Fruit fly (Drosophila melanogaster) whole organism, prepupa: Measurements from ENCODE around the gene CG17221.

Source experiments
- Blimp-1 ChIP-seq: fragments of 200-800 bp; sonication (Bioruptor generic); optimal IDR thresholded peaks from 3 replicates; lab custom pipeline; 2017; ENCODE audit warnings: missing biosample characterization, missing genetic modification characterization, mild to moderate bottlenecking, moderate library complexity, missing genetic modification reagents
- CG10631 ChIP-seq: fragments of 200-800 bp; sonication (Bioruptor generic); optimal IDR thresholded peaks from 2 replicates; lab custom pipeline; 2016; ENCODE audit warnings: missing biosample characterization, missing genetic modification characterization
- CG11762 ChIP-seq: fragments of 200-800 bp; sonication (Bioruptor generic); optimal IDR thresholded peaks from 3 replicates; lab custom pipeline; 2016; ENCODE audit warnings: missing biosample characterization, missing genetic modification characterization; ENCODE audit not compliant: insufficient read depth
- CG11902 ChIP-seq: fragments of 200-800 bp; sonication (Bioruptor generic); optimal IDR thresholded peaks from 3 replicates; lab custom pipeline; 2016; ENCODE audit warnings: missing biosample characterization, missing genetic modification characterization
- CG15336 ChIP-seq: fragments of 200-800 bp; sonication (Bioruptor generic); IDR thresholded peaks from 2 replicates; pipeline ENCODE4 v1.3.6; 2022; ENCODE audit warnings: missing biosample characterization, missing genetic modification characterization
- CG1621 ChIP-seq: fragments of 200-800 bp; sonication (Bioruptor generic); optimal IDR thresholded peaks from 3 replicates; lab custom pipeline; 2018; ENCODE audit warnings: missing biosample characterization, mild to moderate bottlenecking, missing genetic modification characterization
- CG16779 ChIP-seq: fragments of 200-800 bp; sonication (Bioruptor generic); optimal IDR thresholded peaks from 3 replicates; lab custom pipeline; 2017; ENCODE audit warnings: missing biosample characterization, mild to moderate bottlenecking, missing genetic modification characterization
- CG3032 ChIP-seq: fragments of 200-800 bp; optimal IDR thresholded peaks from 2 replicates; lab custom pipeline; 2019; ENCODE audit warnings: missing biosample characterization, mild to moderate bottlenecking, missing genetic modification characterization, moderate library complexity
- CG31627 ChIP-seq: fragments of 200-800 bp; sonication (Bioruptor generic); optimal IDR thresholded peaks from 3 replicates; lab custom pipeline; 2016; ENCODE audit warnings: missing biosample characterization, missing genetic modification characterization
- CG32006 ChIP-seq: fragments of 200-800 bp; sonication (Bioruptor generic); optimal IDR thresholded peaks from 3 replicates; lab custom pipeline; 2017; ENCODE audit warnings: missing biosample characterization, mild to moderate bottlenecking, missing genetic modification characterization
- CG34406 ChIP-seq: fragments of 200-800 bp; sonication (Bioruptor generic); optimal IDR thresholded peaks from 3 replicates; lab custom pipeline; 2016; ENCODE audit warnings: missing biosample characterization, missing genetic modification characterization
- CG3919 ChIP-seq: fragments of 200-800 bp; sonication (Bioruptor generic); optimal IDR thresholded peaks from 3 replicates; lab custom pipeline; 2016; ENCODE audit warnings: missing biosample characterization, missing genetic modification characterization
- CG6163 ChIP-seq: fragments of 200-800 bp; sonication (Bioruptor generic); IDR thresholded peaks from 3 replicates; pipeline ENCODE4 v1.3.6; 2022; ENCODE audit warnings: missing biosample characterization, missing genetic modification characterization
- CG6276 ChIP-seq: fragments of 200-800 bp; sonication (Bioruptor generic); optimal IDR thresholded peaks from 2 replicates; lab custom pipeline; 2017; ENCODE audit warnings: missing biosample characterization, mild to moderate bottlenecking, missing genetic modification characterization
- CG6792 ChIP-seq: fragments of 200-800 bp; sonication (Bioruptor generic); optimal IDR thresholded peaks from 3 replicates; lab custom pipeline; 2016; ENCODE audit warnings: missing biosample characterization, missing genetic modification characterization
- CG6808 ChIP-seq: fragments of 200-800 bp; sonication (Bioruptor generic); optimal IDR thresholded peaks from 3 replicates; lab custom pipeline; 2017; ENCODE audit warnings: missing biosample characterization, missing genetic modification characterization, mild to moderate bottlenecking, moderate library complexity, missing genetic modification reagents
- CG8119 ChIP-seq: fragments of 200-800 bp; sonication (Bioruptor generic); IDR thresholded peaks from 3 replicates; pipeline ENCODE4 v1.3.6; 2022; ENCODE audit warnings: missing biosample characterization, missing genetic modification characterization
- CG8632 ChIP-seq: fragments of 200-800 bp; sonication (Bioruptor generic); optimal IDR thresholded peaks from 3 replicates; lab custom pipeline; 2016; ENCODE audit warnings: missing biosample characterization, missing genetic modification characterization
- CG9139 ChIP-seq: fragments of 200-800 bp; sonication (Bioruptor generic); optimal IDR thresholded peaks from 3 replicates; lab custom pipeline; 2017; ENCODE audit warnings: missing biosample characterization, mild to moderate bottlenecking, missing genetic modification characterization
- Eip75B ChIP-seq: fragments of 200-800 bp; sonication (Bioruptor generic); optimal IDR thresholded peaks from 3 replicates; lab custom pipeline; 2016; ENCODE audit warnings: missing biosample characterization, missing genetic modification characterization
- Eip78C ChIP-seq: fragments of 200-800 bp; sonication (Bioruptor generic); peaks from one replicate; lab custom pipeline; 2016; ENCODE audit warnings: missing biosample characterization, missing genetic modification characterization
- Ets21C ChIP-seq: fragments of 200-800 bp; sonication (Bioruptor generic); optimal IDR thresholded peaks from 3 replicates; lab custom pipeline; 2016; ENCODE audit warnings: missing biosample characterization, missing genetic modification characterization
- Ets96B ChIP-seq: fragments of 200-800 bp; optimal IDR thresholded peaks from 2 replicates; lab custom pipeline; 2019; ENCODE audit warnings: missing biosample characterization, mild to moderate bottlenecking, missing genetic modification characterization, moderate library complexity
- Gug ChIP-seq: fragments of 200-800 bp; sonication (Bioruptor generic); IDR thresholded peaks from 2 replicates; pipeline ENCODE4 v1.3.6; 2022; ENCODE audit warnings: missing biosample characterization, missing genetic modification characterization
- Hr39 ChIP-seq: fragments of 200-800 bp; sonication (Bioruptor generic); optimal IDR thresholded peaks from 2 replicates; lab custom pipeline; 2016; ENCODE audit warnings: missing biosample characterization, missing genetic modification characterization
- Lpt ChIP-seq: fragments of 200-800 bp; sonication (Bioruptor generic); optimal IDR thresholded peaks from 3 replicates; lab custom pipeline; 2016; ENCODE audit warnings: missing biosample characterization, missing genetic modification characterization
- Met ChIP-seq: fragments of 200-800 bp; sonication (Bioruptor generic); optimal IDR thresholded peaks from 3 replicates; lab custom pipeline; 2016; ENCODE audit warnings: missing biosample characterization, missing genetic modification characterization
- Smox ChIP-seq: fragments of 200-800 bp; sonication (Bioruptor generic); optimal IDR thresholded peaks from 3 replicates; lab custom pipeline; 2016; ENCODE audit warnings: missing biosample characterization, missing genetic modification characterization
- Sox102F ChIP-seq: fragments of 200-800 bp; sonication (Bioruptor generic); optimal IDR thresholded peaks from 2 replicates; lab custom pipeline; 2016; ENCODE audit warnings: missing biosample characterization, mild to moderate bottlenecking, missing genetic modification characterization
- Sox14 ChIP-seq: fragments of 200-800 bp; sonication (Bioruptor generic); optimal IDR thresholded peaks from 3 replicates; lab custom pipeline; 2016; ENCODE audit warnings: missing biosample characterization, missing genetic modification characterization
- Sox15 ChIP-seq: fragments of 200-800 bp; sonication (Bioruptor generic); optimal IDR thresholded peaks from 3 replicates; lab custom pipeline; 2016; ENCODE audit warnings: missing biosample characterization, missing genetic modification characterization
- acj6 ChIP-seq: fragments of 200-800 bp; sonication (Bioruptor generic); optimal IDR thresholded peaks from 3 replicates; lab custom pipeline; 2016; ENCODE audit warnings: missing biosample characterization, missing genetic modification characterization
- cyc ChIP-seq: fragments of 200-800 bp; sonication (Bioruptor generic); optimal IDR thresholded peaks from 3 replicates; lab custom pipeline; 2016; ENCODE audit warnings: missing biosample characterization, missing genetic modification characterization
- dac ChIP-seq: fragments of 200-800 bp; sonication (Bioruptor generic); optimal IDR thresholded peaks from 2 replicates; lab custom pipeline; 2017; ENCODE audit warnings: missing biosample characterization, mild to moderate bottlenecking, missing genetic modification characterization
- dsx ChIP-seq: fragments of 200-800 bp; optimal IDR thresholded peaks from 3 replicates; lab custom pipeline; 2019; ENCODE audit warnings: missing biosample characterization, mild to moderate bottlenecking, missing genetic modification characterization, moderate library complexity; ENCODE audit not compliant: poor library complexity, severe bottlenecking
- eg ChIP-seq: fragments of 200-800 bp; sonication (Bioruptor generic); IDR thresholded peaks from 3 replicates; pipeline ENCODE4 v1.3.6; 2022; ENCODE audit warnings: missing biosample characterization, missing genetic modification characterization
- fd59A ChIP-seq: fragments of 200-800 bp; sonication (Bioruptor generic); optimal IDR thresholded peaks from 2 replicates; lab custom pipeline; 2017; ENCODE audit warnings: missing biosample characterization, mild to moderate bottlenecking, missing genetic modification characterization, missing genetic modification reagents
- fd85E ChIP-seq: fragments of 200-800 bp; sonication (Bioruptor generic); optimal IDR thresholded peaks from 3 replicates; lab custom pipeline; 2016; ENCODE audit warnings: missing biosample characterization, missing genetic modification characterization
- fkh ChIP-seq: fragments of 200-800 bp; sonication (Bioruptor generic); optimal IDR thresholded peaks from 3 replicates; lab custom pipeline; 2017; ENCODE audit warnings: missing biosample characterization, mild to moderate bottlenecking, missing genetic modification characterization, moderate library complexity
- lz ChIP-seq: fragments of 200-800 bp; sonication (Bioruptor generic); optimal IDR thresholded peaks from 3 replicates; lab custom pipeline; 2016; ENCODE audit warnings: missing biosample characterization, missing genetic modification characterization
- net ChIP-seq: fragments of 200-800 bp; sonication (Bioruptor generic); optimal IDR thresholded peaks from 3 replicates; lab custom pipeline; 2016; ENCODE audit warnings: missing biosample characterization, missing genetic modification characterization
- pdm3 ChIP-seq: fragments of 200-800 bp; sonication (Bioruptor generic); optimal IDR thresholded peaks from 3 replicates; lab custom pipeline; 2016; ENCODE audit warnings: missing biosample characterization, missing genetic modification characterization
- ss ChIP-seq, 2 experiments: fragments of 200-800 bp; sonication (Bioruptor generic); optimal IDR thresholded peaks; 2 replicates in 1 of 2; 3 replicates in 1 of 2; lab custom pipeline; 2017 to 2018; ENCODE audit warnings: mild to moderate bottlenecking in 2 of 2, missing biosample characterization in 2 of 2, missing genetic modification characterization in 2 of 2, moderate library complexity in 1 of 2
- svp ChIP-seq: fragments of 200-800 bp; sonication (Bioruptor generic); peaks from one replicate; lab custom pipeline; 2016; ENCODE audit warnings: missing biosample characterization, missing genetic modification characterization
- topi ChIP-seq: fragments of 200-800 bp; sonication (Bioruptor generic); optimal IDR thresholded peaks from 3 replicates; lab custom pipeline; 2016; ENCODE audit warnings: missing biosample characterization, missing genetic modification characterization
- vri ChIP-seq: fragments of 200-800 bp; sonication (Bioruptor generic); optimal IDR thresholded peaks from 3 replicates; lab custom pipeline; 2016; ENCODE audit warnings: missing biosample characterization, mild to moderate bottlenecking, missing genetic modification characterization

The CG17221 gene

DNA sequence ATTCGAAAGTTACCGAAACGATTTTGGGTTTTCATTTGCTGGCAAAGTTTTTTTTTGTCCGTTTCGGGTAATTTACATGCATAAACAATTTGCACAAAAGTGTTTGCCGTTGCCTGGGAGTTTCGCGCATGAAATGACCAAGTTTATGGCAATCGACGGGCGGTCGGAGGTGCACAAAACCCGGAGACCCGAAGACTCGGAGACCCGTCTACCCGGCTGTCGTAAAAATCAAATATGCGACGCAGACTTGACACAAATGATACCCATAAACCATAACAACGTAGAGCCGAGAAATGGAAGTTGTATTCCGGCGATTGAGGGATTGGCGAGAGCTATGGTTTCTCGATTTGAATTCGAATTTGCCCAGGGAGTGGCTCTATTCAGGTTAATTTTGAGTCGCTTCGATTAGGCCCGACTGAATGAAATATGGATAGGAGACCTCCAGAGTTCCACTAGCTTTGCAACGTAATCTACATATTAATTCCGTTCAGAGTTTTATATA is 32.8 kb upstream of the CG17221 start:
- TF ChIP-seq CG6276 = no peak
- TF ChIP-seq svp = no peak
- no peak for TF ChIP-seq CG9139 (GFP tag; lab: Kevin White, UChicago)
- TF ChIP-seq Ets21C (GFP tag; lab: Kevin White, UChicago) = no peak
- no peak for TF ChIP-seq dac (GFP tag; lab: Kevin White, UChicago)
- TF ChIP-seq Gug (GFP tag; lab: Robert Waterston, UW) = no peak
- TF ChIP-seq CG11762 (GFP tag; lab: Kevin White, UChicago) = no peak
- no peak for TF ChIP-seq Met

DNA sequence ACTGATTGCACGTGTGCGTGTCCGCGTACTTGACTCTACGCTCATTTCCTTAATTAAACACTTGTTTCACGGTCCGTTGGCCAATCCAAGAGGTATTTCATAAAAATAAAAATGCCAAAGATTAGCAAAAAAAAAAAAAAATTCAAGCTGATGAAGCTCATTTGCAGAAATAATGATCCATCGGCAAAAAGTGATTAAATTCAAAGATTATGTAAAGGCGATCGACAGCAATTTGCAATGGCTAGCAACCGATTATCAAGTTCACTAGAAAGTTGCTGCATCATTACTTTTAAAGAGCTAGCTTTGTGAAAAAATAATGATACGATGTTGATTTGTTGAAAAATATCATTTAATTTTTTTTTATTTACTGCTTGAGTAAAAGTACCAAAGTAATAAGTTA is 30.3 kb upstream of the CG17221 start:
- TF ChIP-seq Eip75B = no peak
- no peak for TF ChIP-seq dsx (GFP tag; lab: Kevin White, UChicago)

DNA sequence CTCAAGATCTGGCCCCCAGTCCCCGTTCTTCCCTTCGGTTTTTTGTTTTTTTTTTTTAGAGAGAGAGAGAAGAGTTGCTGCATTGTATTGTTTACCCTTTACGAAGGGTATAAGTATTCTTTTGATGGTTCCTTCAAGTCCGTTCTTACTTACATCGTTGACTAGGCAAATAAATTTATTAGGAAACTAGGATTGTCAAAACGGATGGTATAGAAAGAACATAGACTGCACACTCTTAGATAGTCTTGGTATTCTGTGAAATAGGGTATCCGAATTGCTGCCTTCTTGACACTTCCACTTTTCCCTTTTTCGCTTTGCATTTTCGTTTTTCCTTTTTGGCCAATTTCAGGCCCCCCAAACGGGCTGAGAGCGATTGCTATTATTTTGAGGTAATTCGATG is 28.3 kb upstream of the CG17221 start:
- TF ChIP-seq CG3032 (tag; lab: Kevin White, UChicago) (peak; percentile 73), CG10631 (peak; percentile 81), CG11902 (peak; percentile 77), fkh (GFP tag; lab: Kevin White, UChicago) (no peak), pdm3 (GFP tag; lab: Kevin White, UChicago) (peak; percentile 86), Sox14 (GFP tag; lab: Kevin White, UChicago) (peak; percentile 80), ss (GFP tag; optimal IDR thresholded peaks at IDR 0.05; lab: Kevin White, UChicago) (peak; percentile 45 to 80), vri (peak; percentile 65), Smox (GFP tag; lab: Kevin White, UChicago) (peak; percentile 83), acj6 (GFP tag; lab: Kevin White, UChicago) (peak; percentile 83), Eip78C (GFP tag; lab: Kevin White, UChicago) (peak; percentile 96), Met (peak; percentile 88), topi (GFP tag; lab: Kevin White, UChicago) (peak; percentile 88), CG9139 (GFP tag; lab: Kevin White, UChicago) (peak; percentile 17), Blimp-1 (GFP tag; lab: Kevin White, UChicago) (peak; percentile 62), CG8119 (peak; percentile 50; the same call in 1 of the 3 replicates), Ets96B (peak; percentile 76), CG15336 (GFP tag; lab: Robert Waterston, UW) (peak; percentile 57; the same call in 1 of the 2 replicates), Lpt (GFP tag; lab: Kevin White, UChicago) (peak; percentile 23), Eip75B (peak; percentile 84), CG3919 (GFP tag; lab: Kevin White, UChicago) (peak; percentile 86), CG32006 (peak; percentile 47), CG6276 (no peak), CG8632 (GFP tag; lab: Kevin White, UChicago) (peak; percentile 79), fd59A (GFP tag; lab: Kevin White, UChicago) (peak; percentile 71), CG31627 (GFP tag; lab: Kevin White, UChicago) (peak; percentile 91), CG6792 (GFP tag; lab: Kevin White, UChicago) (peak; percentile 82), lz (GFP tag; lab: Kevin White, UChicago) (peak; percentile 85), CG6808 (GFP tag; lab: Kevin White, UChicago) (peak; percentile 53), net (GFP tag; lab: Kevin White, UChicago) (peak; percentile 74), Sox15 (GFP tag; lab: Kevin White, UChicago) (peak; percentile 76), Sox102F (GFP tag; lab: Kevin White, UChicago) (peak; percentile 85), eg (GFP tag; lab: Robert Waterston, UW) (0 out of 3 replicates have a peak, but pooled peaks have one; percentile 19), CG34406 (GFP tag; lab: Kevin White, UChicago) (peak; percentile 81), CG11762 (GFP tag; lab: Kevin White, UChicago) (peak; percentile 62), fd85E (GFP tag; lab: Kevin White, UChicago) (peak; percentile 13), dsx (GFP tag; lab: Kevin White, UChicago) (peak; percentile 76), Hr39 (peak; percentile 90), Gug (GFP tag; lab: Robert Waterston, UW) (no peak), CG6163 (peak; percentile 70), cyc (GFP tag; lab: Kevin White, UChicago) (peak; percentile 88), CG16779 (tag; lab: Kevin White, UChicago) (peak; percentile 40), svp (peak; percentile 94), CG1621 (tag; lab: Kevin White, UChicago) (peak; percentile 68), Ets21C (GFP tag; lab: Kevin White, UChicago) (peak; percentile 81)
